Fruit fly (Drosophila melanogaster) ovary, adult (tissue): ENCODE results near the gene Cdc23.
"Not testable (repeated sequence)": the region's sequence is repeated elsewhere in the genome, so short reads cannot be mapped to it uniquely, and the experiment has no call there.

Source experiments
- CG17801 ChIP-seq: fragments of 200-800 bp; optimal IDR thresholded peaks from 2 replicates; lab custom pipeline; 2019; ENCODE audit warnings: missing biosample characterization, mild to moderate bottlenecking, missing genetic modification characterization, moderate library complexity; ENCODE audit not compliant: partially characterized antibody

Cdc23 gene

DNA sequence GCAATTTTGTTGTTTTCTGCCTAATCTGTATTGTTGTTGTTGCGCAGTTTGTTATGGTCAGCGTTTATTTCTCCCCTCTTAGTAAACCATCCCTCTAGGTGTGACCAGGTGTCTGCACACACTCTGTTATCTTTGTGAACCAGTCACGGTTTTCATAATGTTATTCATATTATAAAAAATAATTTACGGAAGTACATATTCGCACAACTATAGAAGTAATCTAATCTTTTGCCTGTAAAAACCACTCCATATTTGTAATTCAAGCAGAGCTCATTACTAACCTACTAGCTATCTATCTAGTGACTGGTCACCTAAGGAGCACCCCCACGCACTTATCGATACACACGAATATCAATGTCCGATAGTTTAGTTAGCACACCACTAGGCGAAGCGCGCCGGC is at the start of gene Cdc23, which contains the start of gene CG18858:
Gene Cdc23, plus strand, starts transcription at position 368 of the 400 bp plus-strand sequence.
Gene CG18858, minus strand, starts transcription at position 101 of the 400 bp plus-strand sequence.
- TF ChIP-seq CG17801 (GFP tag; lab: Kevin White, UChicago) = not testable (repeated sequence)

- TF ChIP-seq CG17801 (GFP tag; lab: Kevin White, UChicago) = no peak
These were observed 45.3 kb upstream of the Cdc23 start for dm6 chr2L:20413826-20414225.

- no peak for TF ChIP-seq CG17801 (GFP tag; lab: Kevin White, UChicago)
These were observed 44.4 kb upstream of the Cdc23 start, which contains the start of gene CG10947 for dm6 chr2L:20414750-20415211. TSS of gene CG10947 (minus strand) at chr2L:20414800.

DNA sequence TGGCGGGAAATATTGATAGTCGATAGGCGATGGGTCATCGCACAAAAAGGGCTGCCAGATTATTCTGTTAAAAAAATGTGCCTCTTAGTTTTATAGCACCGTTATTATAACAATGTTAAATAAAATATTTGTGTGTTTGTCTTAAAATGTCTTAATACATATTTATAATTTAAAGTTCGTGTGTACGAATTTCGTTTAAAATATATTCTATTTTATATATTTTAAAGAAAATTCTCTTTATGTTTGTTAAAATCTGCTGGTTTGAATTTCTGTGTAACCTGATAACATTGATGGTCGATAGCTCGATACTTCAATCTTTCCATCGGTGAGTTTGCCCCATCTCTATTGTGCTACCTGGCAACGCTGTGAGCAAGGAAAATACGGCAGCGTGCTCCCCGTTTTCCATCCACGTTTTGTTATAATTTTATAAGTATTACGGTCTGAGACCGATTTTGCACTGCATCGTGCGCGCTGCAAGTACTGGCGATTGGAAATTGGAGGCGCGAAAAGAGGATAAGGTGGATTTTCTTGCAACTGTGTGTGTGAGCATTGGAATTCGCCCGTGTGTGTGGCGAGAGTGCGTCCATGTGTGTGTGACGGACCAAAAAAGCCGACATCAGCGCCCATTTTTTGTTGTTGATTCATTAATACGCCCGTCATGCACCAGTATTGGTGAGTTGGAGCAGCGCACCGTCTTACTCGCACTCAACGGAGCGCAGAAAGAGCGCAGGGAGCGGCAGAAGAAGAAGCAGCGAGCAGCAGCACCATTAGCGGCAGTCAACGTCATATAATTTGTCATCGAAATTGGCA is 42.2 kb upstream of the Cdc23 start, which contains the start of the genes CG10949 and Arpc2:
Gene CG10949, minus strand, starts transcription at position 165 of the 810 bp plus-strand sequence.
Gene Arpc2, plus strand, starts transcription at position 304 of the 810 bp plus-strand sequence.
- no peak for TF ChIP-seq CG17801 (GFP tag; lab: Kevin White, UChicago)

- TF ChIP-seq CG17801 (GFP tag; lab: Kevin White, UChicago) = peak; percentile 10
These were observed 41.4 kb upstream of the Cdc23 start for dm6 chr2L:20417597-20418286.

DNA sequence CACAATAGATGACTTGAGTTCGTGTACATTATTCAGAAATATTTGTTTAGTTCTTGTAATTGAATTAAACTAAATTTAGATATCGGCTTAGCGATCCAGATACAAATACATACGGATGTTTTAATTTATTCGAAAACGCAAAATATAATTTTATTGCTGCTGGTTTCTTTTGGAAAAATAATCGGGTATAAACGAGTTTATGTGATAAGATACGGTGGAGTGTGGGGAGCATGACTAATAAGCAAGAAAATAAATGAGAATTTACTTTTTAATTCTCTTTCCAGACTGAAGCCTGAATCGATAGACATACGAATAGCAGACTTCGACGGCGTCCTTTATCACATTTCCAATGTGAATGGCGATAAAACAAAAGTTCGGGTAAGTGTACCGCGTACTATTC is 39.1 kb upstream of the Cdc23 start:
- TF ChIP-seq CG17801 (GFP tag; lab: Kevin White, UChicago) = no peak

DNA sequence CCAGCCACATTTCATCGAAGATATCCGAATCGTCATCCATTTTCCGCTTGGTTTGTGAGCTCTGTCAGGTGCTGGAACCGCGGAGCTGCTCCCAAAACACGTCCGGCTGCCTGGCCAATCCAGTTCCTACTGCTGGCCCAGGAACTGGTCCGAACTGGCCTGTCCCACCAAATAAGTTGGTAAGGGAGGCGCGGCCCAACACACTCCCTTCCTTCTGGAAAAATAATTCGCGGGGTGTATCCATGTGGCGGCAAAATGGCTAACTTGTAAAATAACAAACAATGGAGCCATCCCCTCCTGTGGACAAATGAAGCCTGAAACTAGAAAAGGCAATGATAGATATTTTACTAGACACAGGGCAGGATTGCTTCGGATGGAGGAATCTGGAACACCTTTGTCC is 34.6 kb upstream of the Cdc23 start, which contains the start of gene CG15130:
Gene CG15130, minus strand, starts transcription at position 101 of the 400 bp plus-strand sequence.
- no peak for TF ChIP-seq CG17801 (GFP tag; lab: Kevin White, UChicago)

DNA sequence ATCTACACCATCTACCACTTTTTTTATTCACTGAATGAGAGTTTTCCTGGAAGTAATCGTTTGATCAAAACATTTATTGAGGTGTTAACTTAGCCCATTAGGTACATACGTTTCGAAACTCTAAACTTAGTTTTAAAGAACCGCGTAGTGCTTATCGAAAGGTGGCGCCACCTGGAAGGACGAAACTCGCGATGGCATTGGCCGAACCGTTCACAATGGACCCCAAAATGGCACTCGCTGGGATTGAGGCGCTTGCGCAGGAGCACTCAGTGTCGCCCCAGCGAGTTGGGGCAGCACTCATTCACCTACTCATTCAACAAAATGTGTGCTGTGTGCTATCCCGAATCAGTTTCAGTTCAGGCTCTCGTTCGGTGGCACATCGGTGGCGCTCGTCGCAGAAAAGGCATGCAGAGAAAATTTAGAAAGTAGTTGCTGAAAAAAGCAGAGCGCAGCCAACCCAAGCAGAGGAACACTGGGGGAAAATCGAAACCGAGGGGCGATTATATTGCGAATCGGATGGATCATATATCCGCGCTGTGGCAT is 33.2 kb upstream of the Cdc23 start, which contains the start of gene CG31688:
Gene CG31688, plus strand, starts transcription at position 346 of the 543 bp plus-strand sequence.
- TF ChIP-seq CG17801 (GFP tag; lab: Kevin White, UChicago) = no peak

- no peak for TF ChIP-seq CG17801 (GFP tag; lab: Kevin White, UChicago)
These were observed 31.7 kb upstream of the Cdc23 start for dm6 chr2L:20427401-20427800.

DNA sequence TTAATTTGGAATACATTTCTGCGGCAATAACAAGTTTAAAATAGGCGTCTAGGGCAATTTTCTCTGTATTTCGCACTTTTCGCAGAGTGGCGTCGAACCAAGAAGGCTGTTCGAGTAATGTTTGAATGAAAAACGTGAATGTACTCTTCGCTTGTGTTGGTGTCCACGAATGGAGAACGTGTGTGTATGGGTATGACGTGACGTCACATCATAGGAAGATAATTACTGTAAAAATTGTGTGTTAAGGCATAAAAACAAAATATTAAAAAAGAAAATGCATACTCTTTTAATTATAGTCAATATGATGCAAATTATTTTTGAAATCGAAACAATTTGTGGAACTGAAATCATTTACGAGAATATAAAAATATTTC is 30.8 kb upstream of the Cdc23 start:
- no peak for TF ChIP-seq CG17801 (GFP tag; lab: Kevin White, UChicago)

- TF ChIP-seq CG17801 (GFP tag; lab: Kevin White, UChicago) = peak; percentile 68
These were observed 30.3 kb upstream of the Cdc23 start for dm6 chr2L:20428756-20429408.

- TF ChIP-seq CG17801 (GFP tag; lab: Kevin White, UChicago) = no peak
These were observed 29.7 kb upstream of the Cdc23 start for dm6 chr2L:20429458-20429857.

dm6 chr2L:20431210-20431609 is 27.9 kb upstream of the Cdc23 start:
- TF ChIP-seq CG17801 (GFP tag; lab: Kevin White, UChicago) = no peak

DNA sequence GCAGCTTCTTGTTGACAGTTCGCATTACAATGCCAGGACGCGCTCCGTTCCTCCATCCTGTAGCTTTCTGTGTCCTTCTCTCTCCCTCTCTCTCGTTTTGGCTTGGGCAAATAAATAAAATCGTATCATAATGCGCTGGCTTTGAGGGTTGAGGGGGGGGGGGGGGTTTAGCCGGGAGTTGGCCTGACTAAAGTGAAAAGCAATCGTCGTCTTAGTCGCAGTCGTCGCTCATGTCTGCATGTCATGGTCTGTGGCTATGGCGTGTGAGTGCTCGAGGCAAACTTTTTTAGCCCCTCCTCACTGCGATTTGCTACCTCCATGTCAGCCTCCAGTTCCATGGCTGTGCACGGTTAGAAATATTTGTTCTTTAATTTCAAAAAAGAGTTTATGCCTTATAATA is 24.4 kb upstream of the Cdc23 start:
- no peak for TF ChIP-seq CG17801 (GFP tag; lab: Kevin White, UChicago)
